Fruit fly (Drosophila melanogaster) whole organism, larva: ENCODE measurements around the gene Cdc37.

ENCODE experiments used
- noc ChIP-seq: fragments of 200-800 bp; sonication (Bioruptor generic); optimal IDR thresholded peaks from 3 replicates; lab custom pipeline; 2019; ENCODE audit warnings: missing biosample characterization, mild to moderate bottlenecking, missing genetic modification characterization, moderate library complexity

Gene Cdc37

dm6 chr3L:1794943-1795696 lies at the start of gene Cdc37, which contains the start of the genes alpha-Spec and dlt:
Gene Cdc37 (plus strand): TSS chr3L:1795392.
Gene alpha-Spec (minus strand): TSS chr3L:1795328.
Gene dlt (minus strand): TSS chr3L:1795328.
- no peak for TF ChIP-seq noc

dm6 chr3L:1745432-1745831 lies 49.8 kb upstream of the Cdc37 start:
- peak; percentile 74 for TF ChIP-seq noc

dm6 chr3L:1746338-1747199 lies 48.6 kb upstream of the Cdc37 start, which contains the start of gene CG13921:
Gene CG13921 (plus strand): TSS chr3L:1746907.
- TF ChIP-seq noc = peak; percentile 95

dm6 chr3L:1748218-1748617 lies 47.0 kb upstream of the Cdc37 start:
- no peak for TF ChIP-seq noc

dm6 chr3L:1754262-1754661 lies 40.9 kb upstream of the Cdc37 start:
- no peak for TF ChIP-seq noc

- TF ChIP-seq noc = no peak
Observed at dm6 chr3L:1754935-1755334, 40.3 kb upstream of the Cdc37 start.

- no peak for TF ChIP-seq noc
Observed at dm6 chr3L:1755458-1755984, 39.7 kb upstream of the Cdc37 start, which contains the start of gene Cht2. Gene Cht2 (minus strand): TSS chr3L:1755934.

dm6 chr3L:1756143-1756542 lies 39.0 kb upstream of the Cdc37 start, which contains the start of gene CG8001:
Gene CG8001 (plus strand): TSS chr3L:1756159.
- TF ChIP-seq noc = no peak

- TF ChIP-seq noc = no peak
Observed at dm6 chr3L:1771658-1772057, 23.5 kb upstream of the Cdc37 start, which contains the start of gene Dhc62B. Gene Dhc62B (minus strand): TSS chr3L:1771758.

dm6 chr3L:1772593-1772992 lies 22.6 kb upstream of the Cdc37 start:
- TF ChIP-seq noc = no peak

dm6 chr3L:1774713-1775648 lies 20.2 kb upstream of the Cdc37 start, which contains the start of the genes CG13933 and PolD2:
Gene CG13933 (minus strand): TSS chr3L:1775147.
Gene PolD2 (plus strand): TSS chr3L:1775633.
- TF ChIP-seq noc = peak; percentile 80

dm6 chr3L:1777249-1777648 lies 17.9 kb upstream of the Cdc37 start, which contains the start of the genes CG2021 and mRpL46:
Gene CG2021 (minus strand): TSS chr3L:1777411.
Gene mRpL46 (plus strand): TSS chr3L:1777439.
- no peak for TF ChIP-seq noc

dm6 chr3L:1784092-1784491 lies 11.1 kb upstream of the Cdc37 start:
- TF ChIP-seq noc = no peak

dm6 chr3L:1789339-1789738 lies 5.9 kb upstream of the Cdc37 start:
- peak; percentile 6 for TF ChIP-seq noc

dm6 chr3L:1794164-1794942 lies 839 bp upstream of the Cdc37 start:
- TF ChIP-seq noc = peak; percentile 58
